Worm (Caenorhabditis elegans) whole organism, young adult: ENCODE measurements around the gene tre-4.
A peak's percentile ranks its signal among the peaks of the same experiment; 100 is the strongest.

ENCODE experiments used
- ceh-91 ChIP-seq: fragments of 200-800 bp; sonication (Bioruptor generic); IDR thresholded peaks from 2 replicates; pipeline ENCODE4 v1.3.6; 2022; ENCODE audit warnings: missing genetic modification reagents, missing genetic modification characterization, missing compliant biosample characterization
- snpc-4 ChIP-seq, 5 experiments: fragments of 150-350 bp in 1 of 5; sonication (generic microtip) in 4 of 5; optimal IDR thresholded peaks; 2 replicates each; lab custom pipeline; 2014 to 2018; ENCODE audit warnings: missing genetic modification characterization in 5 of 5, missing biosample characterization in 3 of 5, antibody characterized with exemption in 2 of 5, mild to moderate bottlenecking in 2 of 5, missing compliant biosample characterization in 2 of 5, missing genotype in 2 of 5, moderate library complexity in 2 of 5, missing genetic modification reagents in 1 of 5

DNA sequence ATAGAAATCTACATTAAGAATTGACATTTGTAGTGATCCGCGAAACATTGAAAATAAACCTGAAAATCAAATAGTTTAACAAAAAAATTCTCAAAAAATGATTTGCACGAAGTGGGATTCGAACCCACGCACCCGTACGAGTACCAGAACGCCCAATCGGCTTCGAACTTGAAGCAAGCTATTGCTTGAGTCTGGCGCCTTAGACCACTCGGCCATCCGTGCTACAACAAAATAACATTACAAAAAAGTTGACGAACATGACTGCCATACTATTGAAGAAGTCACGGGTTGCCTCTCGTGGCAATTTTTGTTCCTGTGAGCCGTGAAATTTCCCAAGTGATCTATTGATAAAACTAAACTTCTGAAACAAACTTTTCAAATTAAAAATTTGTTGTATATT, 28.7 kb upstream of the tre-4 start:
- peak; percentile 62 for TF ChIP-seq snpc-4 (GFP tag; optimal IDR thresholded peaks at IDR 0.05; lab: Kevin White, UChicago)
- peak in 2 of 4 experiments; percentile 36 to 58 for TF ChIP-seq snpc-4 (tag; optimal IDR thresholded peaks at IDR 0.05; lab: Kevin White, UChicago)
- no peak for TF ChIP-seq ceh-91 (GFP tag; lab: Robert Waterston, UW)
